Worm (Caenorhabditis elegans) whole organism, L4/young adult: ENCODE data around the gene ent-2.

Experiments
- W03F9.2 ChIP-seq: fragments of 150-350 bp; optimal IDR thresholded peaks from 2 replicates; lab custom pipeline; 2014; ENCODE audit warnings: missing biosample characterization, missing genetic modification characterization
- dao-5 ChIP-seq: sonication (generic microtip); optimal IDR thresholded peaks from 2 replicates; lab custom pipeline; 2016; ENCODE audit warnings: missing genotype, missing genetic modification characterization, moderate library complexity, missing compliant biosample characterization
- him-1 ChIP-seq: sonication (generic microtip); optimal IDR thresholded peaks from 2 replicates; lab custom pipeline; 2016; ENCODE audit warnings: missing genotype, missing genetic modification reagents, missing genetic modification characterization, missing compliant biosample characterization

ce11 chrX:15591068-15591467, 9.8 kb upstream of the ent-2 start, which contains the start of gene usp-33:
- TF ChIP-seq him-1 (tag; lab: Kevin White, UChicago) (no peak), W03F9.2 (tag; lab: Kevin White, UChicago) (no peak), dao-5 (tag; lab: Kevin White, UChicago) (no peak)
